Fruit fly (Drosophila melanogaster): Measurements from ENCODE around the gene Nep7.

Nep7 gene

dm6 chr3R:27925971-27926533, 28.7 kb upstream of the Nep7 start (continued):
- TF ChIP-seq Lpt (GFP tag; optimal IDR thresholded peaks at IDR 0.05) = no peak
- peak; percentile 1 for TF ChIP-seq lz (GFP tag; optimal IDR thresholded peaks at IDR 0.05)
- TF ChIP-seq CG4318 (GFP tag; optimal IDR thresholded peaks at IDR 0.05) = no peak
- no peak for TF ChIP-seq CG9139 (GFP tag; optimal IDR thresholded peaks at IDR 0.05)
- peak; percentile 7 for TF ChIP-seq CG6276 (GFP tag; optimal IDR thresholded peaks at IDR 0.05)
- TF ChIP-seq Hr4 (GFP tag; optimal IDR thresholded peaks at IDR 0.05) = peak; percentile 44
- TF ChIP-seq spab (GFP tag; optimal IDR thresholded peaks at IDR 0.05) = no peak
- no peak for TF ChIP-seq Hr38 (GFP tag; optimal IDR thresholded peaks at IDR 0.05)
- TF ChIP-seq Met (GFP tag; optimal IDR thresholded peaks at IDR 0.05) = no peak
- TF ChIP-seq Sox15 (GFP tag; optimal IDR thresholded peaks at IDR 0.05) = peak; percentile 32
- TF ChIP-seq salr (GFP tag; optimal IDR thresholded peaks at IDR 0.05) = peak in 1 of 2 experiments; percentile 52
- TF ChIP-seq fd85E (GFP tag; optimal IDR thresholded peaks at IDR 0.05) = no peak
- TF ChIP-seq CG1621 (tag; optimal IDR thresholded peaks at IDR 0.05) = no peak
- no peak for TF ChIP-seq Eip75B (GFP tag; optimal IDR thresholded peaks at IDR 0.05)
- TF ChIP-seq dsx (GFP tag; optimal IDR thresholded peaks at IDR 0.05; ENCODE audit: poor library complexity, severe bottlenecking) = no peak
- no peak for TF ChIP-seq CG6808 (GFP tag; optimal IDR thresholded peaks at IDR 0.05)
- no peak for TF ChIP-seq Smox (GFP tag; optimal IDR thresholded peaks at IDR 0.05)
- TF ChIP-seq Eip78C (GFP tag) = peak; percentile 78
- TF ChIP-seq CG6163 (GFP tag; IDR thresholded peaks at IDR 0.05) = peak; percentile 7; the same call in 1 of the 3 replicates
- TF ChIP-seq Ets96B (tag; optimal IDR thresholded peaks at IDR 0.05) = no peak
- TF ChIP-seq achi (GFP tag; optimal IDR thresholded peaks at IDR 0.05) = no peak

dm6 chr3R:27926738-27927215, 27.9 kb upstream of the Nep7 start:
- TF ChIP-seq Hr39 (GFP tag; optimal IDR thresholded peaks at IDR 0.05) (no peak), CG4318 (GFP tag; optimal IDR thresholded peaks at IDR 0.05) (no peak), CG1621 (tag; optimal IDR thresholded peaks at IDR 0.05) (no peak), Sox14 (GFP tag; optimal IDR thresholded peaks at IDR 0.05) (peak; percentile 20), Eip93F (GFP tag; optimal IDR thresholded peaks at IDR 0.05) (peak; percentile 77), lz (GFP tag; optimal IDR thresholded peaks at IDR 0.05) (no peak), eg (GFP tag; IDR thresholded peaks at IDR 0.05) (0 out of 3 replicates have a peak, but pooled peaks have one; percentile 29), vri (GFP tag; optimal IDR thresholded peaks at IDR 0.05) (peak; percentile 93), CG3919 (GFP tag; optimal IDR thresholded peaks at IDR 0.05) (no peak), svp (GFP tag) (peak; percentile 57)

- TF ChIP-seq pdm3 (GFP tag; optimal IDR thresholded peaks at IDR 0.05) (no peak), Eip78C (GFP tag) (peak; percentile 43), CG16779 (tag; optimal IDR thresholded peaks at IDR 0.05) (no peak), Sox15 (GFP tag; optimal IDR thresholded peaks at IDR 0.05) (no peak), fd85E (GFP tag; optimal IDR thresholded peaks at IDR 0.05) (no peak), svp (GFP tag) (peak; percentile 67), esn (GFP tag; optimal IDR thresholded peaks at IDR 0.05) (peak; percentile 5)
These were observed 26.6 kb upstream of the Nep7 start, which contains the start of gene nenya for dm6 chr3R:27928140-27928539. nenya (minus strand) TSS chr3R:27928174.

- TF ChIP-seq CG16779 (tag; optimal IDR thresholded peaks at IDR 0.05) (peak; percentile 42), fd85E (GFP tag; optimal IDR thresholded peaks at IDR 0.05) (no peak), Eip78C (GFP tag) (peak; percentile 13), CG6276 (GFP tag; optimal IDR thresholded peaks at IDR 0.05) (peak; percentile 13), vri (GFP tag; optimal IDR thresholded peaks at IDR 0.05) (peak; percentile 91), ss (GFP tag; optimal IDR thresholded peaks at IDR 0.05) (peak in 1 of 2 experiments; percentile 16), CG6854 (GFP tag; optimal IDR thresholded peaks at IDR 0.05) (peak; percentile 1), spab (GFP tag; optimal IDR thresholded peaks at IDR 0.05) (no peak), svp (GFP tag) (peak; percentile 87), Hr38 (GFP tag; optimal IDR thresholded peaks at IDR 0.05) (no peak), Eip93F (GFP tag; optimal IDR thresholded peaks at IDR 0.05) (peak; percentile 71), Ets21C (GFP tag; optimal IDR thresholded peaks at IDR 0.05) (no peak)
These were observed 25.5 kb upstream of the Nep7 start for dm6 chr3R:27928984-27929924.

All from whole organism, prepupa.